Fruit fly (Drosophila melanogaster): ENCODE measurements around the gene CG10163.

CG10163 gene

DNA sequence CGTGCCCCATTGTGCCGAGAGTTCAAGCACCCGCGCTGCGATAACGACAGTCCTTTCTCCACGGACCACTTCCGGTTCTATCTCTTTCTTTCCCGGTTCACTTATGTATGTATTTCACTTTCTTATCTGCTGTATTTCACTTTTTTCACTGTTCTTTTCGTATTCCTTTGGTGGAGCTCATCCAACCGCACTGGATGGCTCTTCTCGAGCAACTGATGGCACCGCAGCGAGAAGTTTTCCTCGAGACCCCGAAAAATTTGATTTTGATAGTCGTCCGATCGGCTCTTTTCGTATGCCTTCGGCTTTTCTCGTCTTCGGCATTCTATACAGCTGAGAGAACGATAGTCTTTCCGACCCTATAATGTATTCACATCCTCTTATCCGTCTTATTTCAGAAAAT is 40.8 kb downstream of the CG10163 start, which contains the start of gene LanA (continued):
- TF ChIP-seq CG32772 (GFP tag; IDR thresholded peaks at IDR 0.05) (0 out of 2 replicates have a peak, but pooled peaks have one; percentile 12), danr (GFP tag; IDR thresholded peaks at IDR 0.05) (no peak), sqz (GFP tag; optimal IDR thresholded peaks at IDR 0.05) (no peak), CG17361 (GFP tag; IDR thresholded peaks at IDR 0.05) (no peak), Lhr (GFP tag; optimal IDR thresholded peaks at IDR 0.05) (no peak), CG5180 (GFP tag; optimal IDR thresholded peaks at IDR 0.05) (no peak), CoRest (tag; optimal IDR thresholded peaks at IDR 0.05) (no peak), Mes4 (GFP tag; optimal IDR thresholded peaks at IDR 0.05) (no peak), HLH3B (GFP tag; IDR thresholded peaks at IDR 0.05) (no peak; the same call in 1 of the 2 replicates), CG9609 (GFP tag; optimal IDR thresholded peaks at IDR 0.05) (no peak), Nf-YB (GFP tag; optimal IDR thresholded peaks at IDR 0.05) (no peak), Sry-δ (GFP tag; optimal IDR thresholded peaks at IDR 0.05) (no peak), Stat92E (GFP tag; optimal IDR thresholded peaks at IDR 0.05) (no peak), CG5245 (GFP tag; optimal IDR thresholded peaks at IDR 0.05) (no peak), fd64A (GFP tag; optimal IDR thresholded peaks at IDR 0.05) (peak; percentile 21), CG15479 (GFP tag; optimal IDR thresholded peaks at IDR 0.05) (no peak), CG2199 (GFP tag; IDR thresholded peaks at IDR 0.05) (peak; percentile 71; the same call in 2 of the 3 replicates), br (optimal IDR thresholded peaks at IDR 0.05) (no peak), CG3726 (GFP tag; IDR thresholded peaks at IDR 0.05) (no peak), CG17802 (tag; optimal IDR thresholded peaks at IDR 0.05) (no peak), CG17568 (GFP tag; optimal IDR thresholded peaks at IDR 0.05) (peak; percentile 44), CG34422 (GFP tag; IDR thresholded peaks at IDR 0.05) (peak; percentile 67), Hr39 (optimal IDR thresholded peaks at IDR 0.05) (no peak), CG10654 (GFP tag; optimal IDR thresholded peaks at IDR 0.05) (no peak), Hey (tag; optimal IDR thresholded peaks at IDR 0.05) (no peak), gro (GFP tag; optimal IDR thresholded peaks at IDR 0.05) (no peak), CG1529 (GFP tag; optimal IDR thresholded peaks at IDR 0.05) (no peak), Med (GFP tag) (peak; percentile 87), Optix (GFP tag; IDR thresholded peaks at IDR 0.05) (no peak), E2f1 (GFP tag; IDR thresholded peaks at IDR 0.05) (peak; percentile 46), CG12155 (GFP tag; optimal IDR thresholded peaks at IDR 0.05) (peak; percentile 28), zen (tag; optimal IDR thresholded peaks at IDR 0.05) (no peak), prd (optimal IDR thresholded peaks at IDR 0.05) (no peak), prd (GFP tag; IDR thresholded peaks at IDR 0.05) (0 out of 3 replicates have a peak, but pooled peaks have one; percentile 3), gt (GFP tag; IDR thresholded peaks at IDR 0.05) (no peak), nmo (GFP tag; optimal IDR thresholded peaks at IDR 0.05) (no peak), ERR (GFP tag; optimal IDR thresholded peaks at IDR 0.05) (peak; percentile 11), CG3995 (GFP tag; optimal IDR thresholded peaks at IDR 0.05) (no peak), CG9797 (GFP tag; optimal IDR thresholded peaks at IDR 0.05) (no peak), BtbVII (GFP tag; optimal IDR thresholded peaks at IDR 0.05) (no peak), Awh (GFP tag; IDR thresholded peaks at IDR 0.05) (peak; percentile 27; the same call in 1 of the 2 replicates), Bteb2 (GFP tag; optimal IDR thresholded peaks at IDR 0.05) (no peak), CG6683 (GFP tag; optimal IDR thresholded peaks at IDR 0.05) (no peak), gfzf (GFP tag; optimal IDR thresholded peaks at IDR 0.05) (no peak), salm (tag; optimal IDR thresholded peaks at IDR 0.05) (peak; percentile 36), lmd (GFP tag; IDR thresholded peaks at IDR 0.05) (no peak), fru (optimal IDR thresholded peaks at IDR 0.05) (no peak), B-H1 (GFP tag; IDR thresholded peaks at IDR 0.05) (no peak), Xbp1 (GFP tag; optimal IDR thresholded peaks at IDR 0.05) (no peak), CG33557 (GFP tag; optimal IDR thresholded peaks at IDR 0.05) (peak; percentile 12), dm (GFP tag; optimal IDR thresholded peaks at IDR 0.05) (no peak), unc-4 (GFP tag; IDR thresholded peaks at IDR 0.05; ENCODE audit: partially characterized antibody) (no peak), Opbp (GFP tag; IDR thresholded peaks at IDR 0.05; ENCODE audit: partially characterized antibody) (0 out of 3 replicates have a peak, but pooled peaks have one; percentile 28)
